Fruit fly (Drosophila melanogaster) whole organism, embryonic: Measurements from ENCODE around the gene CG12012.

Source experiments
- CG11456 ChIP-seq: fragments of 200-800 bp; sonication (Bioruptor generic); IDR thresholded peaks from 3 replicates; pipeline ENCODE4 v1.3.6; 2022; ENCODE audit warnings: missing biosample characterization, missing genetic modification characterization
- CG14050 ChIP-seq: fragments of 200-800 bp; sonication (Bioruptor generic); IDR thresholded peaks from 3 replicates; pipeline ENCODE4 v1.3.6; 2022; ENCODE audit warnings: missing biosample characterization, missing genetic modification characterization
- CG9797 ChIP-seq: fragments of 200-800 bp; sonication (Bioruptor generic); optimal IDR thresholded peaks from 3 replicates; lab custom pipeline; 2018; ENCODE audit warnings: missing biosample characterization, mild to moderate bottlenecking, missing genetic modification characterization
- Pdp1 ChIP-seq, 2 experiments: fragments of 200-800 bp; sonication (Bioruptor generic); optimal IDR thresholded peaks; 3 replicates each; lab custom pipeline; 2016; ENCODE audit warnings: missing biosample characterization in 2 of 2, missing genetic modification characterization in 2 of 2, mild to moderate bottlenecking in 1 of 2, moderate library complexity in 1 of 2

dm6 chr3L:3393951-3394834, 17.6 kb downstream of the CG12012 start:
- no peak for TF ChIP-seq Pdp1 (GFP tag; optimal IDR thresholded peaks at IDR 0.05; lab: Kevin White, UChicago)
- TF ChIP-seq CG11456 (GFP tag; lab: Robert Waterston, UW) = peak; percentile 62
- TF ChIP-seq CG14050 (GFP tag; lab: Robert Waterston, UW) = peak; percentile 61
- TF ChIP-seq CG9797 (GFP tag; lab: Kevin White, UChicago) = no peak
